Fruit fly (Drosophila melanogaster) whole organism, embryonic: ENCODE measurements around the gene Cpr65Az.
A peak's percentile ranks its signal among the peaks of the same experiment; 100 is the strongest.

ENCODE experiments used
- CG16815 ChIP-seq: fragments of 200-800 bp; sonication (Bioruptor generic); optimal IDR thresholded peaks from 3 replicates; lab custom pipeline; 2017; ENCODE audit warnings: missing biosample characterization, mild to moderate bottlenecking, missing genetic modification characterization
- CG17186 ChIP-seq: fragments of 200-800 bp; sonication (Bioruptor generic); optimal IDR thresholded peaks from 3 replicates; lab custom pipeline; 2017; ENCODE audit warnings: missing biosample characterization, missing genetic modification reagents, missing genetic modification characterization
- CG17361 ChIP-seq: fragments of 200-800 bp; sonication (Bioruptor generic); IDR thresholded peaks from 3 replicates; pipeline ENCODE4 v1.3.6; 2022; ENCODE audit warnings: missing biosample characterization, missing genetic modification characterization
- CG17802 ChIP-seq: fragments of 200-800 bp; sonication (Bioruptor generic); optimal IDR thresholded peaks from 2 replicates; lab custom pipeline; 2018; ENCODE audit warnings: missing biosample characterization, mild to moderate bottlenecking, missing genetic modification characterization, moderate library complexity
- HLH3B ChIP-seq: fragments of 200-800 bp; sonication (Bioruptor generic); IDR thresholded peaks from 2 replicates; pipeline ENCODE4 v1.3.6; 2022; ENCODE audit warnings: missing biosample characterization, missing genetic modification characterization
- Jarid2 ChIP-seq: fragments of 200-800 bp; sonication (Bioruptor generic); optimal IDR thresholded peaks from 3 replicates; lab custom pipeline; 2017; ENCODE audit warnings: mild to moderate bottlenecking, missing biosample characterization, missing genetic modification reagents, missing genetic modification characterization
- Lim3 ChIP-seq: fragments of 200-800 bp; sonication (Bioruptor generic); IDR thresholded peaks from 2 replicates; pipeline ENCODE4 v1.3.6; 2022; ENCODE audit warnings: missing biosample characterization, missing genetic modification characterization
- Tbp ChIP-seq: fragments of >200 bp; optimal IDR thresholded peaks from 2 replicates; lab custom pipeline; 2018; ENCODE audit warnings: missing biosample characterization, missing genetic modification characterization
- bowl ChIP-seq: fragments of 200-800 bp; sonication (Bioruptor generic); IDR thresholded peaks from 2 replicates; pipeline ENCODE4 v1.3.6; 2022; ENCODE audit warnings: missing biosample characterization, missing genetic modification characterization
- knrl ChIP-seq: fragments of 200-800 bp; sonication (Bioruptor generic); IDR thresholded peaks from 3 replicates; pipeline ENCODE4 v1.3.6; 2022; ENCODE audit warnings: missing biosample characterization, missing genetic modification characterization; ENCODE audit not compliant: partially characterized antibody

- TF ChIP-seq Jarid2 (GFP tag; lab: Kevin White, UChicago) (peak; percentile 58), bowl (GFP tag; lab: Robert Waterston, UW) (peak; percentile 61; the same call in 1 of the 2 replicates), CG17186 (GFP tag; lab: Kevin White, UChicago) (peak; percentile 49), Lim3 (GFP tag; lab: Robert Waterston, UW) (no peak), CG17802 (tag; lab: Kevin White, UChicago) (peak; percentile 98), CG17361 (GFP tag; lab: Robert Waterston, UW) (peak; percentile 66), CG16815 (GFP tag; lab: Kevin White, UChicago) (peak; percentile 17), Tbp (no peak), knrl (GFP tag; lab: Robert Waterston, UW) (peak; percentile 47; the same call in 1 of the 3 replicates), HLH3B (GFP tag; lab: Robert Waterston, UW) (peak; percentile 80)
Observed at dm6 chr3L:6124616-6125408, 35.8 kb upstream of the Cpr65Az start.
